Worm (Caenorhabditis elegans) whole organism, L4/young adult: Measurements from ENCODE around the gene F35A5.8.

Source experiments
- W03F9.2 ChIP-seq: fragments of 150-350 bp; optimal IDR thresholded peaks from 2 replicates; lab custom pipeline; 2014; ENCODE audit warnings: missing biosample characterization, missing genetic modification characterization
- dao-5 ChIP-seq: sonication (generic microtip); optimal IDR thresholded peaks from 2 replicates; lab custom pipeline; 2016; ENCODE audit warnings: missing genotype, missing genetic modification characterization, moderate library complexity, missing compliant biosample characterization
- him-1 ChIP-seq: sonication (generic microtip); optimal IDR thresholded peaks from 2 replicates; lab custom pipeline; 2016; ENCODE audit warnings: missing genotype, missing genetic modification reagents, missing genetic modification characterization, missing compliant biosample characterization

ce11 chrX:3764295-3764694 lies 39.0 kb downstream of the F35A5.8 start, which contains the start of gene F47B7.3:
- TF ChIP-seq dao-5 (tag; lab: Kevin White, UChicago), result no peak
- no peak for TF ChIP-seq W03F9.2
- TF ChIP-seq him-1 (tag; lab: Kevin White, UChicago), result no peak
